Fruit fly (Drosophila melanogaster): Measurements from ENCODE around the gene CG7130.

CG7130 gene

DNA sequence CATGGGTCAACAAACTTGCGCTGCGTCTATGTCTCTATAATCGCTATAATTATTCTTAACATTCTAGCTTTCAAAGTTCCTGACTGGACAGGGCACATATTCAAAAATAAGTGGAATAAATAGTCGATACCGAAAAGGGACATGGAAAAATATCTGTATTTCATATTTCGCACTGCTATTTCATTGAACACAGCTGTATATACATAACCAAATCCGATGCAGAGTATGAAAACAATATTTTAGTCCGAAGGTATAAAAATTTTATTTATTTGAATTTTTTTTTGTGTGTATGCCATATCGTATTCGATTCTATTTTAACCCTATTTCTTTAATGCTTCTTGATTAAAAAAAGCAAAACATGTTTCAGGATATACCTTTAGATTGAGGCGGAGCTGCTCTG lies 2.7 kb downstream of the CG7130 start:
- peak; percentile 1 for TF ChIP-seq h (GFP tag; optimal IDR thresholded peaks at IDR 0.05)
- no peak for TF ChIP-seq OdsH (GFP tag; optimal IDR thresholded peaks at IDR 0.05)

dm6 chr3L:22071687-22072394 lies 3.7 kb downstream of the CG7130 start, which contains the start of gene CG7139:
CG7139 (minus strand) TSS chr3L:22071848.
- no peak for TF ChIP-seq Hr83 (GFP tag; optimal IDR thresholded peaks at IDR 0.05; ENCODE audit: poor library complexity, severe bottlenecking)
- TF ChIP-seq dl (GFP tag; optimal IDR thresholded peaks at IDR 0.05; ENCODE audit: insufficient read depth in 1 of 2, partially characterized antibody in 2 of 2), result no peak
- no peak for TF ChIP-seq brk (GFP tag; optimal IDR thresholded peaks at IDR 0.05)
- no peak for TF ChIP-seq Vsx2 (GFP tag; optimal IDR thresholded peaks at IDR 0.05; ENCODE audit: partially characterized antibody)
- TF ChIP-seq br (GFP tag; optimal IDR thresholded peaks at IDR 0.05), result peak; percentile 5
- no peak for TF ChIP-seq Jra (GFP tag; optimal IDR thresholded peaks at IDR 0.05)
- no peak for TF ChIP-seq GATAd (GFP tag; optimal IDR thresholded peaks at IDR 0.05)
- TF ChIP-seq pan (optimal IDR thresholded peaks at IDR 0.05), result no peak
- TF ChIP-seq lola (GFP tag; optimal IDR thresholded peaks at IDR 0.05), result no peak
- no peak for TF ChIP-seq sage (GFP tag; optimal IDR thresholded peaks at IDR 0.05)
- no peak for TF ChIP-seq Hnf4 (GFP tag; optimal IDR thresholded peaks at IDR 0.05)
- no peak for TF ChIP-seq Hr78 (GFP tag; optimal IDR thresholded peaks at IDR 0.05)
- TF ChIP-seq Abd-B (GFP tag; optimal IDR thresholded peaks at IDR 0.05), result no peak
- peak; percentile 91 for TF ChIP-seq Myc (optimal IDR thresholded peaks at IDR 0.05)
- TF ChIP-seq Rel (GFP tag; optimal IDR thresholded peaks at IDR 0.05), result no peak
- peak; percentile 98 for TF ChIP-seq Rel (tag; optimal IDR thresholded peaks at IDR 0.05)
- no peak for TF ChIP-seq dmrt93B (GFP tag; optimal IDR thresholded peaks at IDR 0.05)
- no peak for TF ChIP-seq CG9705 (GFP tag; optimal IDR thresholded peaks at IDR 0.05)
- peak; percentile 26 for TF ChIP-seq HLH106 (tag; optimal IDR thresholded peaks at IDR 0.05)
- TF ChIP-seq h (GFP tag; optimal IDR thresholded peaks at IDR 0.05), result peak; percentile 34
- TF ChIP-seq foxo (GFP tag; optimal IDR thresholded peaks at IDR 0.05), result peak in 1 of 2 experiments; percentile 34
- TF ChIP-seq CG32264 (GFP tag; optimal IDR thresholded peaks at IDR 0.05), result no peak
- no peak for TF ChIP-seq CrebA (GFP tag; optimal IDR thresholded peaks at IDR 0.05; ENCODE audit: borderline replicate concordance)
- TF ChIP-seq Dif (GFP tag; optimal IDR thresholded peaks at IDR 0.05; ENCODE audit: partially characterized antibody), result no peak
- peak; percentile 82 for TF ChIP-seq woc (GFP tag; optimal IDR thresholded peaks at IDR 0.05)
- no peak for TF ChIP-seq psq (GFP tag; optimal IDR thresholded peaks at IDR 0.05)
- TF ChIP-seq rgr (GFP tag; optimal IDR thresholded peaks at IDR 0.05), result no peak

- TF ChIP-seq sv (GFP tag; optimal IDR thresholded peaks at IDR 0.05) (no peak), dsf (GFP tag; optimal IDR thresholded peaks at IDR 0.05; ENCODE audit: borderline replicate concordance) (no peak), CrebA (GFP tag; optimal IDR thresholded peaks at IDR 0.05; ENCODE audit: borderline replicate concordance) (no peak), Rel (GFP tag; optimal IDR thresholded peaks at IDR 0.05) (no peak), Rel (tag; optimal IDR thresholded peaks at IDR 0.05) (no peak), brk (GFP tag; optimal IDR thresholded peaks at IDR 0.05) (no peak), Hr78 (GFP tag; optimal IDR thresholded peaks at IDR 0.05) (no peak), CG32264 (GFP tag; optimal IDR thresholded peaks at IDR 0.05) (no peak), CG9705 (GFP tag; optimal IDR thresholded peaks at IDR 0.05) (no peak), pan (optimal IDR thresholded peaks at IDR 0.05) (no peak), psq (GFP tag; optimal IDR thresholded peaks at IDR 0.05) (no peak), dmrt93B (GFP tag; optimal IDR thresholded peaks at IDR 0.05) (no peak), Hnf4 (GFP tag; optimal IDR thresholded peaks at IDR 0.05) (no peak), Jra (GFP tag; optimal IDR thresholded peaks at IDR 0.05) (no peak), Hr83 (GFP tag; optimal IDR thresholded peaks at IDR 0.05; ENCODE audit: poor library complexity, severe bottlenecking) (no peak), Mio (GFP tag; optimal IDR thresholded peaks at IDR 0.05) (no peak), rgr (GFP tag; optimal IDR thresholded peaks at IDR 0.05) (no peak), HLH106 (tag; optimal IDR thresholded peaks at IDR 0.05) (no peak), h (GFP tag; optimal IDR thresholded peaks at IDR 0.05) (no peak), lola (GFP tag; optimal IDR thresholded peaks at IDR 0.05) (no peak)
Observed at dm6 chr3L:22070506-22070905, 5.0 kb downstream of the CG7130 start.

dm6 chr3L:22065694-22066093 lies 9.9 kb downstream of the CG7130 start, which contains the start of gene CG14561:
CG14561 (plus strand) TSS chr3L:22065907.
- peak; percentile 15 for TF ChIP-seq fru (GFP tag; optimal IDR thresholded peaks at IDR 0.05)
- peak; percentile 32 for TF ChIP-seq woc (GFP tag; optimal IDR thresholded peaks at IDR 0.05)
- peak; percentile 58 for TF ChIP-seq Hr83 (GFP tag; optimal IDR thresholded peaks at IDR 0.05; ENCODE audit: poor library complexity, severe bottlenecking)
- TF ChIP-seq Myc (optimal IDR thresholded peaks at IDR 0.05), result no peak
- no peak for TF ChIP-seq CG32264 (GFP tag; optimal IDR thresholded peaks at IDR 0.05)
- TF ChIP-seq Jra (GFP tag; optimal IDR thresholded peaks at IDR 0.05), result peak; percentile 18
- peak; percentile 25 for TF ChIP-seq sv (GFP tag; optimal IDR thresholded peaks at IDR 0.05)
- TF ChIP-seq h (GFP tag; optimal IDR thresholded peaks at IDR 0.05), result peak; percentile 4

Measured in whole organism, wandering third instar larva.